Fruit fly (Drosophila melanogaster): Measurements from ENCODE around the gene CG8675.

DNA sequence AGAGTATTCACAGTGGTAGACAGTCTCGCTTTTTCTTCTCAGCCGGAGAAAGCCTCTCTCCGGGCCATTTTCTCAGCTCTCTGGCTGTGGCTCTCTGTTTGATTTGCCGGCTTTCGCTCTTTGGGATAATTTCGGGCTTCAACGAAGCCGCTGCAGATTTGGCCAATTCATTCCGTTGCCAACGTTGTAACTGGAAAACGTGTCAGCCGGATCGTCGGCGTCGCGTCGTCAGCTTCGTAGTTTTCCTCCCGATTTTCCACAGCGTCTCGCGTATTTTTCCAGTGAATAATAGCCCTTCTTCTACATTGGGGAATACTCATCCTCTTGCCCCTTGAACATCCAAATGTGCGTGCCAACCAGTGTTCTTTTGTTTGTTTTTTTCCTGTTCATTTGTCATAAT, 16.7 kb downstream of the CG8675 start, which contains the start of gene f:
- TF ChIP-seq N (GFP tag; optimal IDR thresholded peaks at IDR 0.05), result no peak
- TF ChIP-seq br (GFP tag; optimal IDR thresholded peaks at IDR 0.05), result no peak
- TF ChIP-seq CrebA (GFP tag; optimal IDR thresholded peaks at IDR 0.05; ENCODE audit: borderline replicate concordance), result no peak
- no peak for TF ChIP-seq usp (GFP tag; optimal IDR thresholded peaks at IDR 0.05)

All from whole organism, wandering third instar larva.